Worm (Caenorhabditis elegans) whole organism, L3 larva: ENCODE data around the gene Y75B7AR.1.

Experiments used
- ZK546.5 ChIP-seq: sonication (generic microtip); optimal IDR thresholded peaks from 2 replicates; lab custom pipeline; 2017; ENCODE audit warnings: missing biosample characterization, missing genetic modification characterization
- ama-1 ChIP-seq: fragments of 150-350 bp; optimal IDR thresholded peaks from 2 replicates; lab custom pipeline; 2018
- ceh-16 ChIP-seq: sonication (generic microtip); optimal IDR thresholded peaks from 2 replicates; lab custom pipeline; 2017; ENCODE audit warnings: missing biosample characterization, missing genetic modification characterization
- ceh-82 ChIP-seq: fragments of 150-350 bp; optimal IDR thresholded peaks from 2 replicates; lab custom pipeline; 2014; ENCODE audit warnings: missing biosample characterization, missing genetic modification characterization
- ceh-9 ChIP-seq: sonication (generic microtip); optimal IDR thresholded peaks from 2 replicates; lab custom pipeline; 2018; ENCODE audit warnings: missing biosample characterization, missing genetic modification characterization
- egl-27 ChIP-seq: sonication (generic microtip); optimal IDR thresholded peaks from 4 replicates; lab custom pipeline; 2017; ENCODE audit warnings: missing biosample characterization, missing genetic modification reagents, missing genetic modification characterization
- egl-5 ChIP-seq: fragments of 150-350 bp; optimal IDR thresholded peaks from 2 replicates; lab custom pipeline; 2017; ENCODE audit warnings: missing biosample characterization, missing genetic modification reagents, missing genetic modification characterization, inconsistent platforms
- elt-1 ChIP-seq: fragments of 150-350 bp; optimal IDR thresholded peaks from 2 replicates; lab custom pipeline; 2014; ENCODE audit warnings: missing biosample characterization, missing genetic modification characterization
- elt-2 ChIP-seq: sonication (generic microtip); optimal IDR thresholded peaks from 2 replicates; lab custom pipeline; 2016; ENCODE audit warnings: missing genetic modification reagents, mild to moderate bottlenecking, missing genetic modification characterization, missing compliant biosample characterization
- elt-3 ChIP-seq, 3 experiments: fragments of 150-350 bp in 1 of 3; sonication (generic microtip) in 2 of 3; optimal IDR thresholded peaks; 2 replicates in 2 of 3; 4 replicates in 1 of 3; lab custom pipeline; 2014 to 2017; ENCODE audit warnings: missing biosample characterization in 3 of 3, missing genetic modification characterization in 3 of 3
- eor-1 ChIP-seq, 2 experiments: fragments of 150-350 bp; optimal IDR thresholded peaks; 2 replicates each; lab custom pipeline; 2014 to 2018; ENCODE audit warnings: missing biosample characterization in 2 of 2, missing genetic modification characterization in 2 of 2
- fkh-10 ChIP-seq: sonication (generic microtip); optimal IDR thresholded peaks from 2 replicates; lab custom pipeline; 2017; ENCODE audit warnings: missing biosample characterization, missing genetic modification reagents, missing genetic modification characterization
- hmg-11 ChIP-seq: sonication (generic microtip); optimal IDR thresholded peaks from 2 replicates; lab custom pipeline; 2016; ENCODE audit warnings: missing genetic modification characterization, missing compliant biosample characterization
- jun-1 ChIP-seq: fragments of 150-350 bp; optimal IDR thresholded peaks from 2 replicates; lab custom pipeline; 2014; ENCODE audit warnings: missing biosample characterization, missing genetic modification reagents, missing genetic modification characterization
- lin-15B ChIP-seq: fragments of 150-350 bp; optimal IDR thresholded peaks from 2 replicates; lab custom pipeline; 2014; ENCODE audit warnings: missing biosample characterization, missing genetic modification characterization
- lin-39 ChIP-seq: fragments of 150-350 bp; optimal IDR thresholded peaks from 2 replicates; lab custom pipeline; 2018; ENCODE audit warnings: missing biosample characterization, missing genetic modification reagents, missing genetic modification characterization
- lsy-12 ChIP-seq: sonication (generic microtip); optimal IDR thresholded peaks from 2 replicates; lab custom pipeline; 2016; ENCODE audit warnings: mild to moderate bottlenecking, missing genetic modification characterization, missing compliant biosample characterization
- mdl-1 ChIP-seq: fragments of 150-350 bp; optimal IDR thresholded peaks from 2 replicates; lab custom pipeline; 2014; ENCODE audit warnings: missing biosample characterization, missing genetic modification characterization
- mml-1 ChIP-seq: fragments of 150-350 bp; sonication (generic microtip); optimal IDR thresholded peaks from 3 replicates; lab custom pipeline; 2014; ENCODE audit warnings: missing biosample characterization, missing genetic modification characterization
- nfya-1 ChIP-seq: sonication (generic microtip); optimal IDR thresholded peaks from 2 replicates; lab custom pipeline; 2017; ENCODE audit warnings: missing genetic modification characterization, mild to moderate bottlenecking, missing compliant biosample characterization, antibody characterized with exemption, moderate library complexity; ENCODE audit not compliant: insufficient read depth
- nhr-11 ChIP-seq: fragments of 150-350 bp; optimal IDR thresholded peaks from 2 replicates; lab custom pipeline; 2014; ENCODE audit warnings: missing biosample characterization, missing genetic modification characterization
- nhr-12 ChIP-seq: fragments of 150-350 bp; optimal IDR thresholded peaks from 2 replicates; lab custom pipeline; 2014; ENCODE audit warnings: missing biosample characterization, missing genetic modification characterization
- nhr-23 ChIP-seq: fragments of 150-350 bp; optimal IDR thresholded peaks from 2 replicates; lab custom pipeline; 2014; ENCODE audit warnings: missing biosample characterization, missing genetic modification reagents, missing genetic modification characterization
- nhr-28 ChIP-seq: fragments of 150-350 bp; optimal IDR thresholded peaks from 2 replicates; lab custom pipeline; 2014; ENCODE audit warnings: missing biosample characterization, missing genetic modification characterization
- nhr-43 ChIP-seq: sonication (generic microtip); optimal IDR thresholded peaks from 2 replicates; lab custom pipeline; 2016; ENCODE audit warnings: mild to moderate bottlenecking, missing genetic modification characterization, missing compliant biosample characterization; ENCODE audit not compliant: poor library complexity, severe bottlenecking
- nhr-67 ChIP-seq: fragments of 150-350 bp; optimal IDR thresholded peaks from 2 replicates; lab custom pipeline; 2014; ENCODE audit warnings: missing biosample characterization, missing genetic modification characterization
- nhr-77 ChIP-seq: fragments of 150-350 bp; optimal IDR thresholded peaks from 2 replicates; lab custom pipeline; 2014; ENCODE audit warnings: missing biosample characterization, missing genetic modification characterization
- pha-4 ChIP-seq: fragments of 150-350 bp; optimal IDR thresholded peaks from 2 replicates; lab custom pipeline; 2014; ENCODE audit warnings: missing biosample characterization, missing genetic modification reagents, missing genetic modification characterization
- pqm-1 ChIP-seq: fragments of 150-350 bp; optimal IDR thresholded peaks from 2 replicates; lab custom pipeline; 2017; ENCODE audit warnings: missing biosample characterization, missing genetic modification characterization, inconsistent platforms
- sea-2 ChIP-seq: fragments of 150-350 bp; sonication (generic microtip); optimal IDR thresholded peaks from 4 replicates; lab custom pipeline; 2014; ENCODE audit warnings: missing biosample characterization, missing genetic modification reagents, missing genetic modification characterization
- skn-1 ChIP-seq: fragments of 150-350 bp; optimal IDR thresholded peaks from 2 replicates; lab custom pipeline; 2014; ENCODE audit warnings: missing biosample characterization, missing genetic modification characterization
- snpc-4 ChIP-seq: fragments of 150-350 bp; optimal IDR thresholded peaks from 2 replicates; lab custom pipeline; 2014; ENCODE audit warnings: missing biosample characterization, missing genetic modification characterization
- unc-39 ChIP-seq: sonication (generic microtip); optimal IDR thresholded peaks from 4 replicates; lab custom pipeline; 2017; ENCODE audit warnings: missing biosample characterization, missing genetic modification characterization
- unc-62 ChIP-seq: fragments of 150-350 bp; sonication (generic microtip); optimal IDR thresholded peaks from 4 replicates; lab custom pipeline; 2014; ENCODE audit warnings: missing biosample characterization, missing genetic modification reagents, missing genetic modification characterization
- zag-1 ChIP-seq: fragments of 150-350 bp; optimal IDR thresholded peaks from 2 replicates; lab custom pipeline; 2014; ENCODE audit warnings: missing biosample characterization, missing genetic modification characterization
- ztf-4 ChIP-seq: fragments of 150-350 bp; optimal IDR thresholded peaks from 2 replicates; lab custom pipeline; 2014; ENCODE audit warnings: missing biosample characterization, missing genetic modification characterization

Gene Y75B7AR.1

DNA sequence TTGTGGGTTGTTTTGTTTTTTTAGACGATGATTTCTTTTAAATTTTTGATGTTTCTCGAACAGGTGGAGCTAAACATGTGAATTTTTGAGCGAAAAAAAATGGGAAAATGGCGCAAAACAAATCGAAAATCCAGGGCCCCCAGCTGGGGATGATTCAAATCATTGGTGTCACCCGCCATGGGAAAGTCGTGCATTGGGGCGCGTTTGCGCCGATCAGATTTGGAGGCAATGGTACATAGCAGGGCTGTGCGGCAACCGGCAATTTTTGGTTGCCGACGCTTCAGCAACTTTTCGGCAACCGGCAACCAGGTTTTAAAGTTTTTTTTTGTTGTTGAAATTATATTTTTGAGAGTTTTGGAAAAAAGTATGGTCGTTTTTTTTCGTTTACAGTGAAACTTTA, 2.4 kb downstream of the Y75B7AR.1 start:
- TF ChIP-seq fkh-10 (no peak), nfya-1 (no peak), sea-2 (GFP tag; lab: Kevin White, UChicago) (no peak), ceh-16 (tag; lab: Kevin White, UChicago) (no peak), nhr-11 (tag; lab: Kevin White, UChicago) (no peak), elt-3 (tag; optimal IDR thresholded peaks at IDR 0.05; lab: Kevin White, UChicago) (no peak), skn-1 (tag; lab: Kevin White, UChicago) (no peak), zag-1 (tag; lab: Kevin White, UChicago) (no peak), lin-15B (no peak), snpc-4 (tag; lab: Kevin White, UChicago) (no peak), ama-1 (lab: Kevin White, UChicago) (no peak), pqm-1 (no peak), unc-62 (GFP tag; lab: Kevin White, UChicago) (no peak), hmg-11 (tag; lab: Kevin White, UChicago) (no peak), ztf-4 (tag; lab: Kevin White, UChicago) (no peak)

- TF ChIP-seq pqm-1 (peak; percentile 35), jun-1 (no peak), eor-1 (tag; optimal IDR thresholded peaks at IDR 0.05; lab: Kevin White, UChicago) (no peak), snpc-4 (tag; lab: Kevin White, UChicago) (no peak), nhr-43 (tag; lab: Kevin White, UChicago) (no peak), nhr-67 (tag; lab: Kevin White, UChicago) (no peak), lin-39 (no peak), pha-4 (tag; lab: Kevin White, UChicago) (peak; percentile 25), elt-2 (tag; lab: Kevin White, UChicago) (peak; percentile 83), egl-27 (tag; lab: Kevin White, UChicago) (no peak), nhr-28 (tag; lab: Kevin White, UChicago) (no peak), elt-3 (tag; optimal IDR thresholded peaks at IDR 0.05; lab: Kevin White, UChicago) (no peak), unc-62 (GFP tag; lab: Kevin White, UChicago) (no peak)
Observed at ce11 chrV:1389838-1390237, 3.0 kb downstream of the Y75B7AR.1 start.

DNA sequence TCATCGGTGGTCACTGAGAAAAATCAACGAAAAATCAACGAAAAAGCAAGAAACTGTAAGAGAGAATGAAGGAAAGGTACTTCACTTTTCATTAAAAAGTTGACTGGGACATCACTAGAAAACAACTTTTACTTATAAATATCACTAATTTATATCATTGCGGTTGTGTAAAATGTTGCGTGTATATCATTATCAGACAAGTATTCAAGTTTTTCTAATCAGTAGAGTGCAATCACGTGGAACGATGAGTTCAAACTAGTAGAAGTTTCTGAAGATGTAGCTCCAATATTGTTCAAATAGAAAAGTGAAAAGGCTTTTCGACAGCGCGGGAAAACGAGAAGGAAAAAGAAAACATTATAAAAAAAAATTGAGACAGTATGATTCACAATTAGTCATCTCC, 4.6 kb downstream of the Y75B7AR.1 start:
- no peak for TF ChIP-seq egl-5 (tag; lab: Kevin White, UChicago)
- TF ChIP-seq eor-1 (tag; optimal IDR thresholded peaks at IDR 0.05; lab: Kevin White, UChicago), result no peak
- no peak for TF ChIP-seq ZK546.5 (tag; lab: Kevin White, UChicago)
- TF ChIP-seq unc-39 (tag; lab: Kevin White, UChicago), result no peak
- peak; percentile 62 for TF ChIP-seq elt-2 (tag; lab: Kevin White, UChicago)
- no peak for TF ChIP-seq ceh-82
- TF ChIP-seq lsy-12, result no peak
- no peak for TF ChIP-seq mdl-1 (tag; lab: Kevin White, UChicago)
- TF ChIP-seq nhr-12 (tag; lab: Kevin White, UChicago), result no peak
- peak; percentile 51 for TF ChIP-seq pqm-1
- TF ChIP-seq pha-4 (tag; lab: Kevin White, UChicago), result no peak
- no peak for TF ChIP-seq nhr-77 (tag; lab: Kevin White, UChicago)
- no peak for TF ChIP-seq ceh-9 (tag; lab: Kevin White, UChicago)
- no peak for TF ChIP-seq nhr-23
- TF ChIP-seq mml-1, result no peak
- no peak for TF ChIP-seq elt-1

- TF ChIP-seq lin-39 (peak; percentile 54), nfya-1 (peak; percentile 30), hmg-11 (tag; lab: Kevin White, UChicago) (peak; percentile 56), ztf-4 (tag; lab: Kevin White, UChicago) (no peak)
- TF ChIP-seq, all 47 proteins: peak for 3
Observed at ce11 chrV:1383206-1383908, 9.4 kb downstream of the Y75B7AR.1 start, which contains the start of gene rga-4. Gene rga-4 (minus strand): TSS chrV:1383256.
